Worm (Caenorhabditis elegans) whole organism, late embryonic: ENCODE measurements around the gene clp-9.

Experiments used
- ama-1 ChIP-seq: fragments of 150-350 bp; optimal IDR thresholded peaks from 2 replicates; lab custom pipeline; 2014
- ceh-2 ChIP-seq: sonication (generic microtip); optimal IDR thresholded peaks from 2 replicates; lab custom pipeline; 2016; ENCODE audit warnings: missing genotype, missing genetic modification characterization, missing compliant biosample characterization
- dmd-4 ChIP-seq: sonication (generic microtip); optimal IDR thresholded peaks from 2 replicates; lab custom pipeline; 2016; ENCODE audit warnings: borderline replicate concordance, missing genetic modification characterization, missing compliant biosample characterization
- nfya-1 ChIP-seq: sonication (generic microtip); optimal IDR thresholded peaks from 2 replicates; lab custom pipeline; 2017; ENCODE audit warnings: missing genetic modification characterization, mild to moderate bottlenecking, missing compliant biosample characterization, antibody characterized with exemption, moderate library complexity
- nhr-11 ChIP-seq: fragments of 150-350 bp; optimal IDR thresholded peaks from 2 replicates; lab custom pipeline; 2014; ENCODE audit warnings: missing biosample characterization, missing genetic modification characterization
- npax-4 ChIP-seq: sonication (generic microtip); optimal IDR thresholded peaks from 2 replicates; lab custom pipeline; 2016; ENCODE audit warnings: missing genetic modification characterization, missing compliant biosample characterization
- pha-4 ChIP-seq: fragments of 150-350 bp; optimal IDR thresholded peaks from 2 replicates; lab custom pipeline; 2018; ENCODE audit warnings: missing biosample characterization, missing genetic modification reagents, missing genetic modification characterization
- pqm-1 ChIP-seq: sonication (generic microtip); optimal IDR thresholded peaks from 2 replicates; lab custom pipeline; 2016; ENCODE audit warnings: missing genetic modification characterization, missing compliant biosample characterization

- TF ChIP-seq pqm-1 (tag; lab: Kevin White, UChicago) (no peak), nfya-1 (no peak), ama-1 (lab: Kevin White, UChicago) (no peak), pha-4 (no peak), ceh-2 (tag; lab: Kevin White, UChicago) (no peak), dmd-4 (no peak), nhr-11 (tag; lab: Kevin White, UChicago) (no peak), npax-4 (tag; lab: Kevin White, UChicago) (no peak)
Observed at ce11 chrV:9841376-9841775, 44.4 kb downstream of the clp-9 start, which contains the start of gene sru-36.
